Fruit fly (Drosophila melanogaster) whole organism, prepupa: ENCODE data around the gene CG14322.

ENCODE experiments used
- CG11902 ChIP-seq: fragments of 200-800 bp; sonication (Bioruptor generic); optimal IDR thresholded peaks from 3 replicates; lab custom pipeline; 2016; ENCODE audit warnings: missing biosample characterization, missing genetic modification characterization
- CG6276 ChIP-seq: fragments of 200-800 bp; sonication (Bioruptor generic); optimal IDR thresholded peaks from 2 replicates; lab custom pipeline; 2017; ENCODE audit warnings: missing biosample characterization, mild to moderate bottlenecking, missing genetic modification characterization

dm6 chr3R:17666797-17667156 is 19.3 kb downstream of the CG14322 start:
- TF ChIP-seq CG11902 (GFP tag; lab: Kevin White, UChicago): no peak
- TF ChIP-seq CG6276 (GFP tag; lab: Kevin White, UChicago): no peak
